Worm (Caenorhabditis elegans) whole organism, midembryonic: Measurements from ENCODE around the gene chil-26.

Experiments used
- T22C8.4 ChIP-seq: fragments of 200-800 bp; sonication (Bioruptor generic); IDR thresholded peaks from 2 replicates; pipeline ENCODE4 v1.3.6; 2022; ENCODE audit warnings: missing genetic modification characterization, missing compliant biosample characterization
- cog-1 ChIP-seq: sonication (generic microtip); optimal IDR thresholded peaks from 2 replicates; lab custom pipeline; 2016; ENCODE audit warnings: missing genetic modification characterization, missing compliant biosample characterization
- med-1 ChIP-seq: sonication (generic microtip); optimal IDR thresholded peaks from 2 replicates; lab custom pipeline; 2017; ENCODE audit warnings: missing genetic modification characterization, mild to moderate bottlenecking, missing compliant biosample characterization, antibody characterized with exemption, missing genetic modification reagents; ENCODE audit not compliant: insufficient read depth
- ref-1 ChIP-seq: fragments of 200-800 bp; sonication (Bioruptor generic); conservative IDR thresholded peaks from 2 replicates; pipeline ENCODE4 v1.3.6; 2022; ENCODE audit warnings: missing genetic modification reagents, missing genetic modification characterization, missing compliant biosample characterization
- ztf-23 ChIP-seq: fragments of 200-800 bp; sonication (Bioruptor generic); IDR thresholded peaks from 2 replicates; pipeline ENCODE4 v1.3.6; 2022; ENCODE audit warnings: missing genetic modification reagents, missing genetic modification characterization, missing compliant biosample characterization
- ztf-29 ChIP-seq: fragments of 200-800 bp; sonication (Bioruptor generic); IDR thresholded peaks from 2 replicates; pipeline ENCODE4 v1.3.6; 2022; ENCODE audit warnings: missing genetic modification reagents, missing genetic modification characterization, missing compliant biosample characterization

ce11 chrII:9441838-9442237, 33.0 kb upstream of the chil-26 start, which contains the start of gene chil-16:
- TF ChIP-seq T22C8.4 (no peak), ref-1 (GFP tag; lab: Robert Waterston, UW) (no peak), med-1 (no peak), ztf-23 (GFP tag; lab: Robert Waterston, UW) (no peak), ztf-29 (GFP tag; lab: Robert Waterston, UW) (no peak), cog-1 (tag; lab: Kevin White, UChicago) (no peak)
